Fruit fly (Drosophila melanogaster) whole organism, embryonic: ENCODE data around the gene Mtpalpha.

Experiments used
- ATbp ChIP-seq: fragments of 200-800 bp; sonication (Bioruptor generic); optimal IDR thresholded peaks from 2 replicates; lab custom pipeline; 2017; ENCODE audit warnings: missing biosample characterization, mild to moderate bottlenecking, missing genetic modification characterization, missing genetic modification reagents
- BEAF-32 ChIP-seq: fragments of 200-800 bp; sonication (Bioruptor generic); optimal IDR thresholded peaks from 3 replicates; lab custom pipeline; 2017; ENCODE audit warnings: missing biosample characterization, missing genetic modification characterization, mild to moderate bottlenecking, moderate library complexity, missing genetic modification reagents
- CG10267 ChIP-seq: fragments of 200-800 bp; sonication (Bioruptor generic); optimal IDR thresholded peaks from 2 replicates; lab custom pipeline; 2018; ENCODE audit warnings: missing biosample characterization, mild to moderate bottlenecking, missing genetic modification characterization, moderate library complexity
- CG10654 ChIP-seq: fragments of 200-800 bp; sonication (Bioruptor generic); optimal IDR thresholded peaks from 2 replicates; lab custom pipeline; 2016; ENCODE audit warnings: missing biosample characterization, missing genetic modification characterization
- CG10959 ChIP-seq: fragments of 200-800 bp; sonication (Bioruptor generic); IDR thresholded peaks from 2 replicates; pipeline ENCODE4 v1.3.6; 2022; ENCODE audit warnings: missing biosample characterization, missing genetic modification characterization
- CG12299 ChIP-seq: fragments of 200-800 bp; sonication (Bioruptor generic); optimal IDR thresholded peaks from 2 replicates; lab custom pipeline; 2018; ENCODE audit warnings: missing biosample characterization, mild to moderate bottlenecking, missing genetic modification characterization
- CG13624 ChIP-seq: fragments of 200-800 bp; sonication (Bioruptor generic); optimal IDR thresholded peaks from 2 replicates; lab custom pipeline; 2016; ENCODE audit warnings: missing biosample characterization, missing genetic modification characterization
- CG13894 ChIP-seq: fragments of 200-800 bp; sonication (Bioruptor generic); optimal IDR thresholded peaks from 3 replicates; lab custom pipeline; 2018; ENCODE audit warnings: missing biosample characterization, mild to moderate bottlenecking, missing genetic modification characterization, moderate library complexity
- CG14014 ChIP-seq: fragments of 200-800 bp; sonication (Bioruptor generic); IDR thresholded peaks from 2 replicates; pipeline ENCODE4 v1.3.6; 2022; ENCODE audit warnings: missing biosample characterization, missing genetic modification characterization
- CG14965 ChIP-seq: fragments of 200-800 bp; sonication (Bioruptor generic); optimal IDR thresholded peaks from 2 replicates; lab custom pipeline; 2016; ENCODE audit warnings: missing biosample characterization, missing genetic modification characterization, borderline replicate concordance
- CG15514 ChIP-seq: fragments of 200-800 bp; sonication (Bioruptor generic); optimal IDR thresholded peaks from 3 replicates; lab custom pipeline; 2017; ENCODE audit warnings: missing biosample characterization, missing genetic modification characterization, mild to moderate bottlenecking, moderate library complexity, missing genetic modification reagents
- CG16815 ChIP-seq: fragments of 200-800 bp; sonication (Bioruptor generic); optimal IDR thresholded peaks from 3 replicates; lab custom pipeline; 2017; ENCODE audit warnings: missing biosample characterization, mild to moderate bottlenecking, missing genetic modification characterization
- CG17385 ChIP-seq: fragments of 200-800 bp; sonication (Bioruptor generic); optimal IDR thresholded peaks from 3 replicates; lab custom pipeline; 2018; ENCODE audit warnings: missing biosample characterization, mild to moderate bottlenecking, missing genetic modification characterization
- CG18262 ChIP-seq: fragments of 200-800 bp; optimal IDR thresholded peaks from 3 replicates; lab custom pipeline; 2019; ENCODE audit warnings: missing biosample characterization, mild to moderate bottlenecking, missing genetic modification characterization, moderate library complexity
- CG2202 ChIP-seq: fragments of 200-800 bp; sonication (Bioruptor generic); optimal IDR thresholded peaks from 2 replicates; lab custom pipeline; 2018; ENCODE audit warnings: missing biosample characterization, mild to moderate bottlenecking, missing genetic modification characterization
- CG3065 ChIP-seq: fragments of 200-800 bp; sonication (Bioruptor generic); optimal IDR thresholded peaks from 2 replicates; lab custom pipeline; 2016; ENCODE audit warnings: missing biosample characterization, missing genetic modification characterization
- CG4360 ChIP-seq: fragments of 200-800 bp; sonication (Bioruptor generic); IDR thresholded peaks from 2 replicates; pipeline ENCODE4 v1.3.6; 2022; ENCODE audit warnings: missing biosample characterization, missing genetic modification characterization
- CG5953 ChIP-seq: fragments of 200-800 bp; sonication (Bioruptor generic); IDR thresholded peaks from 2 replicates; pipeline ENCODE4 v1.3.6; 2022; ENCODE audit warnings: missing biosample characterization, missing genetic modification characterization
- CG6854 ChIP-seq: fragments of 200-800 bp; sonication (Bioruptor generic); optimal IDR thresholded peaks from 3 replicates; lab custom pipeline; 2017; ENCODE audit warnings: missing biosample characterization, mild to moderate bottlenecking, missing genetic modification characterization
- CG7745 ChIP-seq: fragments of 200-800 bp; sonication (Bioruptor generic); optimal IDR thresholded peaks from 2 replicates; lab custom pipeline; 2018; ENCODE audit warnings: missing biosample characterization, mild to moderate bottlenecking, missing genetic modification characterization, moderate library complexity
- CG8388 ChIP-seq: fragments of 200-800 bp; sonication (Bioruptor generic); optimal IDR thresholded peaks from 2 replicates; lab custom pipeline; 2019; ENCODE audit warnings: missing biosample characterization, mild to moderate bottlenecking, missing genetic modification characterization, moderate library complexity
- CG8944 ChIP-seq: fragments of 200-800 bp; sonication (Bioruptor generic); optimal IDR thresholded peaks from 3 replicates; lab custom pipeline; 2016; ENCODE audit warnings: missing biosample characterization, missing genetic modification characterization
- CHES-1-like ChIP-seq: fragments of 200-800 bp; sonication (Bioruptor generic); optimal IDR thresholded peaks from 2 replicates; lab custom pipeline; 2016; ENCODE audit warnings: missing biosample characterization, missing genetic modification characterization
- CrebB ChIP-seq: fragments of 200-800 bp; sonication (Bioruptor generic); optimal IDR thresholded peaks from 3 replicates; lab custom pipeline; 2018; ENCODE audit warnings: missing biosample characterization, mild to moderate bottlenecking, missing genetic modification characterization
- D19A ChIP-seq: fragments of 200-800 bp; optimal IDR thresholded peaks from 3 replicates; lab custom pipeline; 2019; ENCODE audit warnings: missing biosample characterization, mild to moderate bottlenecking, missing genetic modification characterization, moderate library complexity
- Dfd ChIP-seq, 2 experiments: fragments of >200 bp; optimal IDR thresholded peaks; 2 replicates each; lab custom pipeline; 2017; ENCODE audit warnings: missing biosample characterization in 2 of 2, missing genetic modification characterization in 2 of 2
- Elba2 ChIP-seq: fragments of 200-800 bp; sonication (Bioruptor generic); optimal IDR thresholded peaks from 3 replicates; lab custom pipeline; 2016; ENCODE audit warnings: missing biosample characterization, missing genetic modification characterization
- HLH4C ChIP-seq: fragments of 200-800 bp; sonication (Bioruptor generic); IDR thresholded peaks from 3 replicates; pipeline ENCODE4 v1.3.6; 2022; ENCODE audit warnings: missing biosample characterization, missing genetic modification characterization; ENCODE audit not compliant: partially characterized antibody
- Jarid2 ChIP-seq: fragments of 200-800 bp; sonication (Bioruptor generic); optimal IDR thresholded peaks from 3 replicates; lab custom pipeline; 2017; ENCODE audit warnings: mild to moderate bottlenecking, missing biosample characterization, missing genetic modification reagents, missing genetic modification characterization
- Kr ChIP-seq: fragments of 200-800 bp; sonication (Bioruptor generic); optimal IDR thresholded peaks from 2 replicates; lab custom pipeline; 2017; ENCODE audit warnings: missing biosample characterization, mild to moderate bottlenecking, missing genetic modification characterization
- Mrtf ChIP-seq: fragments of 200-800 bp; sonication (Bioruptor generic); IDR thresholded peaks from 3 replicates; pipeline ENCODE4 v1.3.6; 2022; ENCODE audit warnings: missing biosample characterization, missing genetic modification characterization
- Six4 ChIP-seq: fragments of 200-800 bp; sonication (Bioruptor generic); optimal IDR thresholded peaks from 2 replicates; lab custom pipeline; 2016; ENCODE audit warnings: missing biosample characterization, missing genetic modification characterization
- Spps ChIP-seq: fragments of 200-800 bp; sonication (Bioruptor generic); optimal IDR thresholded peaks from 2 replicates; lab custom pipeline; 2018; ENCODE audit warnings: missing biosample characterization, mild to moderate bottlenecking, missing genetic modification characterization
- abd-A ChIP-seq: fragments of 200-800 bp; sonication (Bioruptor generic); optimal IDR thresholded peaks from 3 replicates; lab custom pipeline; 2019; ENCODE audit warnings: missing biosample characterization, mild to moderate bottlenecking, missing genetic modification characterization, moderate library complexity
- chinmo ChIP-seq: fragments of 200-800 bp; sonication (Bioruptor generic); IDR thresholded peaks from 4 replicates; pipeline ENCODE4 v1.3.6; 2022; ENCODE audit warnings: missing biosample characterization, missing genetic modification characterization; ENCODE audit not compliant: partially characterized antibody
- crol ChIP-seq: fragments of 200-800 bp; sonication (Bioruptor generic); IDR thresholded peaks from 2 replicates; pipeline ENCODE4 v1.3.6; 2022; ENCODE audit warnings: missing biosample characterization, missing genetic modification characterization
- dmrt11E ChIP-seq: fragments of 200-800 bp; sonication (Bioruptor generic); optimal IDR thresholded peaks from 3 replicates; lab custom pipeline; 2018; ENCODE audit warnings: missing biosample characterization, mild to moderate bottlenecking, missing genetic modification characterization, moderate library complexity
- fru ChIP-seq: fragments of >200 bp; optimal IDR thresholded peaks from 2 replicates; lab custom pipeline; 2017
- gce ChIP-seq: fragments of 200-800 bp; sonication (Bioruptor generic); IDR thresholded peaks from 3 replicates; pipeline ENCODE4 v1.3.6; 2022; ENCODE audit warnings: missing biosample characterization, missing genetic modification characterization
- gem ChIP-seq: fragments of 200-800 bp; sonication (Bioruptor generic); optimal IDR thresholded peaks from 2 replicates; lab custom pipeline; 2019; ENCODE audit warnings: missing biosample characterization, mild to moderate bottlenecking, missing genetic modification characterization, moderate library complexity
- inv ChIP-seq: fragments of 200-800 bp; sonication (Bioruptor generic); IDR thresholded peaks from 2 replicates; pipeline ENCODE4 v1.3.6; 2022; ENCODE audit warnings: missing biosample characterization, missing genetic modification characterization; ENCODE audit not compliant: partially characterized antibody
- pan ChIP-seq, 4 experiments: fragments of >200 bp in 3 of 4; fragments of 200-800 bp in 1 of 4; sonication (Bioruptor generic) in 1 of 4; optimal IDR thresholded peaks in 3 of 4; IDR thresholded peaks in 1 of 4; 2 replicates each; pipeline versions ENCODE4 v1.3.6 to Lab custom; 2017 to 2022; ENCODE audit warnings: missing biosample characterization in 2 of 4, missing genetic modification characterization in 2 of 4, mixed read lengths in 1 of 4
- pho ChIP-seq: fragments of 200-800 bp; sonication (Bioruptor generic); optimal IDR thresholded peaks from 2 replicates; lab custom pipeline; 2016; ENCODE audit warnings: missing biosample characterization, missing genetic modification characterization
- salm ChIP-seq: fragments of 200-800 bp; sonication (Bioruptor generic); optimal IDR thresholded peaks from 2 replicates; lab custom pipeline; 2018; ENCODE audit warnings: missing biosample characterization, mild to moderate bottlenecking, missing genetic modification characterization
- sc ChIP-seq, 3 experiments: fragments of >200 bp in 2 of 3; fragments of 200-800 bp in 1 of 3; sonication (Bioruptor generic) in 1 of 3; optimal IDR thresholded peaks; 2 replicates in 2 of 3; 3 replicates in 1 of 3; lab custom pipeline; 2017; ENCODE audit warnings: mild to moderate bottlenecking in 1 of 3, missing biosample characterization in 1 of 3, missing genetic modification characterization in 1 of 3, missing genetic modification reagents in 1 of 3
- unc-4 ChIP-seq: fragments of 200-800 bp; sonication (Bioruptor generic); IDR thresholded peaks from 2 replicates; pipeline ENCODE4 v1.3.6; 2022; ENCODE audit warnings: missing biosample characterization, missing genetic modification characterization; ENCODE audit not compliant: partially characterized antibody
- zen2 ChIP-seq: fragments of 200-800 bp; sonication (Bioruptor generic); IDR thresholded peaks from 3 replicates; pipeline ENCODE4 v1.3.6; 2022; ENCODE audit warnings: missing biosample characterization, missing genetic modification characterization; ENCODE audit not compliant: partially characterized antibody

Mtpalpha gene

dm6 chr2L:9568360-9569088 is 8.0 kb downstream of the Mtpalpha start, which contains the start of gene brwl (continued):
- TF ChIP-seq CG8944 (GFP tag; lab: Kevin White, UChicago) = peak; percentile 97
- TF ChIP-seq CHES-1-like (GFP tag; lab: Kevin White, UChicago) = peak; percentile 97
- no peak for TF ChIP-seq sc (optimal IDR thresholded peaks at IDR 0.05; lab: Kevin White, UChicago)
- TF ChIP-seq sc (GFP tag; optimal IDR thresholded peaks at IDR 0.05; lab: Kevin White, UChicago) = peak; percentile 99
- peak; percentile 99 for TF ChIP-seq Six4 (GFP tag; lab: Kevin White, UChicago)
- TF ChIP-seq crol (GFP tag; lab: Robert Waterston, UW) = peak; percentile 81
- no peak for TF ChIP-seq HLH4C
- TF ChIP-seq CG5953 (GFP tag; lab: Robert Waterston, UW) = peak; percentile 95
- TF ChIP-seq CG6854 (GFP tag; lab: Kevin White, UChicago) = peak; percentile 99
- TF ChIP-seq CG16815 (GFP tag; lab: Kevin White, UChicago) = peak; percentile 99
- peak; percentile 99 for TF ChIP-seq CG10654 (GFP tag; lab: Kevin White, UChicago)
- TF ChIP-seq chinmo (GFP tag; lab: Robert Waterston, UW) = peak; percentile 89
- 0 out of 2 replicates have a peak, but pooled peaks have one; percentile 11 for TF ChIP-seq unc-4 (GFP tag; lab: Robert Waterston, UW)
- no peak for TF ChIP-seq fru (lab: Kevin White, UChicago)
- peak; percentile 98 for TF ChIP-seq CG10959 (GFP tag; lab: Robert Waterston, UW)
- TF ChIP-seq Elba2 (GFP tag; lab: Kevin White, UChicago) = peak; percentile 93
- peak; percentile 98 for TF ChIP-seq CrebB (tag; lab: Kevin White, UChicago)
- peak; percentile 98 for TF ChIP-seq CG12299 (tag; lab: Kevin White, UChicago)
- TF ChIP-seq CG10267 (tag; lab: Kevin White, UChicago) = peak; percentile 97
- TF ChIP-seq CG13624 (GFP tag; lab: Kevin White, UChicago) = peak; percentile 98
- TF ChIP-seq gem = peak; percentile 100
- TF ChIP-seq CG13894 = peak; percentile 97
- peak; percentile 99 for TF ChIP-seq CG18262 (tag; lab: Kevin White, UChicago)
- no peak for TF ChIP-seq zen2
- peak; percentile 88 for TF ChIP-seq Kr (GFP tag; lab: Kevin White, UChicago)
- no peak for TF ChIP-seq inv (GFP tag; lab: Robert Waterston, UW)
- peak; percentile 96 for TF ChIP-seq CG17385 (GFP tag; lab: Kevin White, UChicago)
- peak; percentile 91 for TF ChIP-seq Jarid2 (GFP tag; lab: Kevin White, UChicago)
- TF ChIP-seq D19A = peak; percentile 97
- peak; percentile 98 for TF ChIP-seq ATbp (GFP tag; lab: Kevin White, UChicago)
- TF ChIP-seq pho = peak; percentile 98
- peak; percentile 92 for TF ChIP-seq CG4360 (GFP tag; lab: Robert Waterston, UW)
- peak; percentile 45 for TF ChIP-seq BEAF-32 (GFP tag; lab: Kevin White, UChicago)
- peak; percentile 94 for TF ChIP-seq CG15514 (GFP tag; lab: Kevin White, UChicago)
- peak; percentile 99 for TF ChIP-seq dmrt11E
- TF ChIP-seq CG7745 = peak; percentile 89
- TF ChIP-seq gce (GFP tag; lab: Robert Waterston, UW) = peak; percentile 94
- TF ChIP-seq salm = peak; percentile 98
- peak; percentile 98 for TF ChIP-seq CG14014 (GFP tag; lab: Robert Waterston, UW)
- peak in 1 of 2 experiments; percentile 80 for TF ChIP-seq Dfd (GFP tag; optimal IDR thresholded peaks at IDR 0.05; lab: Kevin White, UChicago)
- peak; percentile 98 for TF ChIP-seq Mrtf (GFP tag; lab: Robert Waterston, UW)
- peak; percentile 84 for TF ChIP-seq CG14965 (GFP tag; lab: Kevin White, UChicago)
- peak; percentile 97 for TF ChIP-seq CG2202 (tag; lab: Kevin White, UChicago)
- TF ChIP-seq CG8388 (GFP tag; lab: Kevin White, UChicago) = peak; percentile 99
- TF ChIP-seq pan (optimal IDR thresholded peaks at IDR 0.05; lab: Kevin White, UChicago) = no peak
- TF ChIP-seq pan (GFP tag; optimal IDR thresholded peaks at IDR 0.05 in 1 of 2, IDR thresholded peaks at IDR 0.05 in 1 of 2) = peak in 1 of 2 experiments; percentile 98
- peak; percentile 91 for TF ChIP-seq abd-A (tag; lab: Kevin White, UChicago)
- TF ChIP-seq Spps (tag; lab: Kevin White, UChicago) = peak; percentile 98
- TF ChIP-seq CG3065 = peak; percentile 98
